Worm (Caenorhabditis elegans) whole organism, L1 larva: ENCODE results near the gene txt-17.

Source experiments
- C04F5.9 ChIP-seq: sonication (generic microtip); optimal IDR thresholded peaks from 2 replicates; lab custom pipeline; 2016; ENCODE audit warnings: missing genetic modification characterization, missing compliant biosample characterization
- C34B4.2 ChIP-seq: sonication (generic microtip); optimal IDR thresholded peaks from 2 replicates; lab custom pipeline; 2017; ENCODE audit warnings: mild to moderate bottlenecking, missing genetic modification characterization, missing compliant biosample characterization
- aha-1 ChIP-seq: fragments of 150-350 bp; optimal IDR thresholded peaks from 2 replicates; lab custom pipeline; 2014; ENCODE audit warnings: missing biosample characterization, missing genetic modification characterization
- ceh-63 ChIP-seq: fragments of 200-800 bp; sonication (Bioruptor generic); optimal IDR thresholded peaks from 2 replicates; lab custom pipeline; 2018; ENCODE audit warnings: mild to moderate bottlenecking, missing genetic modification characterization, missing compliant biosample characterization
- ceh-8 ChIP-seq: fragments of 200-800 bp; sonication (Bioruptor generic); optimal IDR thresholded peaks from 2 replicates; lab custom pipeline; 2018; ENCODE audit warnings: mild to moderate bottlenecking, missing genetic modification characterization, moderate library complexity, missing compliant biosample characterization
- ceh-82 ChIP-seq, 3 experiments: fragments of 150-350 bp in 1 of 3; sonication (generic microtip) in 2 of 3; optimal IDR thresholded peaks; 2 replicates each; lab custom pipeline; 2014 to 2017; ENCODE audit warnings: missing biosample characterization in 3 of 3, missing genetic modification characterization in 3 of 3
- ceh-88 ChIP-seq: fragments of 200-800 bp; sonication (Bioruptor generic); IDR thresholded peaks from 2 replicates; pipeline ENCODE4 v1.3.6; 2022; ENCODE audit warnings: missing genetic modification characterization, missing compliant biosample characterization
- ceh-90 ChIP-seq: sonication (generic microtip); optimal IDR thresholded peaks from 2 replicates; lab custom pipeline; 2016; ENCODE audit warnings: missing genetic modification characterization, missing compliant biosample characterization
- dsc-1 ChIP-seq: sonication (generic microtip); optimal IDR thresholded peaks from 2 replicates; lab custom pipeline; 2016; ENCODE audit warnings: mild to moderate bottlenecking, missing genetic modification characterization, missing compliant biosample characterization
- efl-3 ChIP-seq: fragments of 200-800 bp; sonication (Bioruptor generic); optimal IDR thresholded peaks from 2 replicates; lab custom pipeline; 2018; ENCODE audit warnings: mild to moderate bottlenecking, missing genetic modification characterization, missing compliant biosample characterization
- egl-13 ChIP-seq: sonication (generic microtip); optimal IDR thresholded peaks from 2 replicates; lab custom pipeline; 2016; ENCODE audit warnings: missing genotype, missing genetic modification reagents, missing genetic modification characterization, missing compliant biosample characterization
- egl-27 ChIP-seq, 2 experiments: fragments of 150-350 bp in 1 of 2; sonication (generic microtip); optimal IDR thresholded peaks; 3 replicates each; lab custom pipeline; 2017 to 2018; ENCODE audit warnings: missing biosample characterization in 2 of 2, missing genetic modification characterization in 2 of 2, missing genetic modification reagents in 2 of 2
- elt-2 ChIP-seq: sonication (generic microtip); optimal IDR thresholded peaks from 2 replicates; lab custom pipeline; 2016; ENCODE audit warnings: missing genetic modification characterization, mild to moderate bottlenecking, inconsistent platforms, missing compliant biosample characterization, missing genetic modification reagents
- elt-3 ChIP-seq, 6 experiments: fragments of 150-350 bp in 1 of 6; sonication (generic microtip); optimal IDR thresholded peaks; 2 replicates each; lab custom pipeline; 2017 to 2018; ENCODE audit warnings: missing biosample characterization in 6 of 6, missing genetic modification characterization in 6 of 6, inconsistent platforms in 1 of 6
- fkh-4 ChIP-seq: sonication (generic microtip); optimal IDR thresholded peaks from 2 replicates; lab custom pipeline; 2016; ENCODE audit warnings: missing compliant biosample characterization, missing genetic modification characterization, borderline replicate concordance
- fkh-8 ChIP-seq: sonication (generic microtip); optimal IDR thresholded peaks from 2 replicates; lab custom pipeline; 2016; ENCODE audit warnings: mild to moderate bottlenecking, missing genetic modification characterization, missing compliant biosample characterization
- hlh-17 ChIP-seq: fragments of 200-800 bp; sonication (Bioruptor generic); optimal IDR thresholded peaks from 2 replicates; lab custom pipeline; 2018; ENCODE audit warnings: missing genetic modification characterization, mild to moderate bottlenecking, missing compliant biosample characterization, moderate library complexity, borderline replicate concordance
- irx-1 ChIP-seq: sonication (generic microtip); optimal IDR thresholded peaks from 2 replicates; lab custom pipeline; 2016; ENCODE audit warnings: missing genetic modification characterization, missing compliant biosample characterization
- jun-1 ChIP-seq: fragments of 150-350 bp; optimal IDR thresholded peaks from 2 replicates; lab custom pipeline; 2014; ENCODE audit warnings: missing biosample characterization, missing genetic modification reagents, missing genetic modification characterization
- lin-13 ChIP-seq: fragments of 150-350 bp; optimal IDR thresholded peaks from 2 replicates; lab custom pipeline; 2014; ENCODE audit warnings: missing biosample characterization, missing genetic modification reagents, missing genetic modification characterization
- lin-14 ChIP-seq: fragments of 200-800 bp; sonication (Bioruptor generic); optimal IDR thresholded peaks from 2 replicates; lab custom pipeline; 2018; ENCODE audit warnings: mild to moderate bottlenecking, missing genetic modification characterization, moderate library complexity, missing compliant biosample characterization
- lin-35 ChIP-seq, 2 experiments: fragments of 150-350 bp; optimal IDR thresholded peaks; 2 replicates each; lab custom pipeline; 2014; ENCODE audit warnings: missing biosample characterization in 2 of 2, missing genetic modification characterization in 2 of 2, missing genetic modification reagents in 2 of 2
- lir-3 ChIP-seq: sonication (generic microtip); optimal IDR thresholded peaks from 2 replicates; lab custom pipeline; 2016; ENCODE audit warnings: mild to moderate bottlenecking, missing genetic modification characterization, moderate library complexity, missing compliant biosample characterization; ENCODE audit not compliant: poor library complexity
- mab-9 ChIP-seq: fragments of 200-800 bp; sonication (Bioruptor generic); IDR thresholded peaks from 2 replicates; pipeline ENCODE4 v1.3.6; 2022; ENCODE audit warnings: missing genetic modification reagents, missing genetic modification characterization, missing compliant biosample characterization
- mef-2 ChIP-seq: fragments of 150-350 bp; optimal IDR thresholded peaks from 2 replicates; lab custom pipeline; 2014; ENCODE audit warnings: missing biosample characterization, missing genetic modification characterization
- mep-1 ChIP-seq: fragments of 150-350 bp; optimal IDR thresholded peaks from 2 replicates; lab custom pipeline; 2014; ENCODE audit warnings: missing biosample characterization, missing genetic modification characterization
- nhr-11 ChIP-seq: fragments of 150-350 bp; optimal IDR thresholded peaks from 2 replicates; lab custom pipeline; 2014; ENCODE audit warnings: missing biosample characterization, missing genetic modification characterization
- nhr-19 ChIP-seq: fragments of 200-800 bp; sonication (Bioruptor generic); conservative IDR thresholded peaks from 2 replicates; pipeline ENCODE4 v1.3.6; 2022; ENCODE audit warnings: missing genetic modification characterization, missing compliant biosample characterization
- nhr-20 ChIP-seq: sonication (generic microtip); optimal IDR thresholded peaks from 2 replicates; lab custom pipeline; 2016; ENCODE audit warnings: mild to moderate bottlenecking, missing genetic modification characterization, missing compliant biosample characterization
- nhr-237 ChIP-seq: fragments of 150-350 bp; optimal IDR thresholded peaks from 2 replicates; lab custom pipeline; 2014; ENCODE audit warnings: missing biosample characterization, missing genetic modification characterization
- nhr-28 ChIP-seq: fragments of 150-350 bp; optimal IDR thresholded peaks from 2 replicates; lab custom pipeline; 2014; ENCODE audit warnings: missing biosample characterization, missing genetic modification characterization
- nhr-71 ChIP-seq: sonication (generic microtip); optimal IDR thresholded peaks from 2 replicates; lab custom pipeline; 2016; ENCODE audit warnings: mild to moderate bottlenecking, missing genetic modification characterization, moderate library complexity, missing compliant biosample characterization
- nhr-76 ChIP-seq: sonication (generic microtip); optimal IDR thresholded peaks from 2 replicates; lab custom pipeline; 2017; ENCODE audit warnings: missing biosample characterization, missing genetic modification characterization
- nhr-77 ChIP-seq: fragments of 150-350 bp; optimal IDR thresholded peaks from 2 replicates; lab custom pipeline; 2014; ENCODE audit warnings: missing biosample characterization, missing genetic modification characterization
- pag-3 ChIP-seq: sonication (generic microtip); optimal IDR thresholded peaks from 2 replicates; lab custom pipeline; 2017; ENCODE audit warnings: missing genetic modification characterization, mild to moderate bottlenecking, missing compliant biosample characterization, antibody characterized with exemption, borderline replicate concordance; ENCODE audit not compliant: insufficient read depth
- pax-3 ChIP-seq: fragments of 200-800 bp; sonication (Bioruptor generic); optimal IDR thresholded peaks from 2 replicates; lab custom pipeline; 2018; ENCODE audit warnings: mild to moderate bottlenecking, missing genetic modification characterization, moderate library complexity, missing compliant biosample characterization
- rnt-1 ChIP-seq: sonication (generic microtip); optimal IDR thresholded peaks from 2 replicates; lab custom pipeline; 2016; ENCODE audit warnings: mild to moderate bottlenecking, missing genetic modification characterization, moderate library complexity, missing compliant biosample characterization
- tlp-1 ChIP-seq: fragments of 150-350 bp; optimal IDR thresholded peaks from 2 replicates; lab custom pipeline; 2014; ENCODE audit warnings: missing biosample characterization, missing genetic modification characterization
- unc-130 ChIP-seq: fragments of 150-350 bp; optimal IDR thresholded peaks from 2 replicates; lab custom pipeline; 2017; ENCODE audit warnings: missing biosample characterization, missing genetic modification characterization, inconsistent platforms
- unc-30 ChIP-seq: sonication (generic microtip); optimal IDR thresholded peaks from 2 replicates; lab custom pipeline; 2017; ENCODE audit warnings: missing biosample characterization, missing genetic modification characterization

The txt-17 gene

DNA sequence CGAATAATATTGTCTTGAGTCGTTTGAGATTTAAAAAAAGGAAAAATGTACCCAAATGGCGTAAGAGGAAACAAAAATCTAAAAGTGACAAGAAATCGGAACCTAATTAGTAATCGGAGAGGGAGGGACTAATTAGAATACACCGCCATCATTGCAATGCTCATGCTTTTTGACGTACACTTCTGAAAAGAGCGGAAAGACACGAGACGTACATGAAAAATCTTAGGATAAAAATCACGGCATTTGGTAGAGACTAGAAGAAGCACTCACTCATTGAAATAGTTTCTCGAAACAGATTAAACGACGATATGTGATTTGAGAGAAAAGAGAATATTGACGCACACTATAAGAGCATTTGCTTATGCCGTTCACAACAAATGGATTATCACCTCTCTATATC, 30.0 kb downstream of the txt-17 start:
- TF ChIP-seq unc-130 (tag; lab: Kevin White, UChicago): no peak
- TF ChIP-seq dsc-1: peak; percentile 96
- peak; percentile 19 for TF ChIP-seq fkh-8 (tag; lab: Kevin White, UChicago)
- no peak for TF ChIP-seq unc-30 (tag; lab: Kevin White, UChicago)
- no peak for TF ChIP-seq lin-35 (GFP tag; optimal IDR thresholded peaks at IDR 0.05; lab: Kevin White, UChicago)
- no peak for TF ChIP-seq jun-1 (tag; lab: Kevin White, UChicago)
- TF ChIP-seq C04F5.9 (tag; lab: Kevin White, UChicago): no peak
- TF ChIP-seq ceh-88: no peak
- TF ChIP-seq egl-13 (tag; lab: Kevin White, UChicago): peak; percentile 41
- peak; percentile 15 for TF ChIP-seq ceh-8
- TF ChIP-seq tlp-1 (tag; lab: Kevin White, UChicago): no peak
- TF ChIP-seq nhr-76 (tag; lab: Kevin White, UChicago): no peak
- peak; percentile 54 for TF ChIP-seq pax-3 (tag; lab: Kevin White, UChicago)
- peak; percentile 49 for TF ChIP-seq fkh-4 (tag; lab: Kevin White, UChicago)
- TF ChIP-seq nhr-11 (tag; lab: Kevin White, UChicago): peak; percentile 29
- TF ChIP-seq nhr-237 (tag; lab: Kevin White, UChicago): no peak
- TF ChIP-seq, all 84 proteins: peak for 7

DNA sequence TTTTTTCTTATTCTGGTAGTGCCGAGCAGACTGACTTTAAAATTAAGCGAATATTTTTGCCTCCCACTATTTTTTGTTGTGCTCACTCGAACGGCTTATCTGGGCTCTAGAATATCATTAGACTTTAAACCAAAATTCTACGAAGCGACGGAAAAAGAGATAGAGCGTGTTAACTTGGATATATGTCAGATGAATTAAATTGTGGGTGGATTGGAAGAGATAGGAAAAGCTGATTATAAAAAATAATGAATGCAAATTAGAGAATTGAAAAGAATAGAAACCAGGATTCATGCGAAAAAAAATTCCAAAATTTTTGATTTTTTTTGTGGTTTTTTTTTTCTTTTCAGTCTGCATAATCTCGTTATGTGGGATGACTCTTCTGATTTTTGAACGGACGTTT, 31.2 kb downstream of the txt-17 start, which contains the start of gene F20A1.4:
Gene F20A1.4 (minus strand): TSS at position 101 of the 400 bp plus-strand sequence.
- TF ChIP-seq rnt-1 (tag; lab: Kevin White, UChicago) (no peak), fkh-4 (tag; lab: Kevin White, UChicago) (no peak), elt-3 (tag; optimal IDR thresholded peaks at IDR 0.05; lab: Kevin White, UChicago) (no peak), dsc-1 (peak; percentile 76), ceh-88 (no peak), C34B4.2 (tag; lab: Kevin White, UChicago) (no peak), pag-3 (no peak)

DNA sequence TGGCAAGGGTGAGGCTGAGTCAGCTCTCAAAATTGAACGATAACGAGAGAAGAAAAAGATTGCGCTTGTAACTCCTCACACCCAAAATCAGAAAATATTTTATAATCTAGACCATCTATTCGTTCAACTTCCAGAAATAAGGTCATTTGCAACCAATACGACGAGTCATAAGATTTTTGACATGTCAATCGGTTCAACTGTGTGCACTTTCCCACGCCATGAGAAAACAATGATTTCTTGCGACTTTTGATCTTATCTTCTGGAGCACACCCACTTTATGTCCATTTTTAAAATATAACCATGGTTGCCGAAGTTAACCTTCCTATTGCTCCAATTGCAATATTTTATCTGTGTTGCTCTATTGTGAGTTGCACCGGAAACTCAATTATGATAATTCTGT, 35.9 kb downstream of the txt-17 start, which contains the start of gene srsx-32:
Gene srsx-32 (plus strand): TSS at position 301 of the 400 bp plus-strand sequence.
- TF ChIP-seq pax-3 (tag; lab: Kevin White, UChicago) (no peak), nhr-20 (tag; lab: Kevin White, UChicago) (no peak), ceh-82 (tag; optimal IDR thresholded peaks at IDR 0.05; lab: Kevin White, UChicago) (no peak), nhr-237 (tag; lab: Kevin White, UChicago) (no peak), aha-1 (tag; lab: Kevin White, UChicago) (no peak), pag-3 (no peak), ceh-63 (GFP tag; lab: Kevin White, UChicago) (no peak)

DNA sequence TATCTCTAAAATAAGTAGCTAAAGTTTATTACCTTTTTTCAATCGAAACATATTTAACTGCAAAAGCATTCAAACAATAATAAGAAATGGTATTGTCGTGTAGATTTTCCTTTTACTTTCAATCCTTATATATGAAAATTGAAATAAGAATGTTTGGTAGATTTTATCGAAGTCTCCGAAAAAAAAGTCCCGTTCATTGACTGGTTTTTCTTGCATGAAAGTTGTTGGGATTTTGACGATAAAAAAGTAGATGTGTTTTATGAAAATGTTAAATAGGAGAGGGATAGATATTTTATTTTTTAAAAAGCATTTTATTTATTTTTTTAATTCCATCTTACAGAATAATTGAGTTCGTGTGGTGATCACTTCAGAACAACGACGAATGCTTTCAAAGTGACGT, 37.1 kb downstream of the txt-17 start, which contains the start of gene C33G8.13:
Gene C33G8.13 (minus strand): TSS at position 101 of the 400 bp plus-strand sequence.
- no peak for TF ChIP-seq elt-2 (tag; lab: Kevin White, UChicago)
- no peak for TF ChIP-seq ceh-82 (tag; optimal IDR thresholded peaks at IDR 0.05; lab: Kevin White, UChicago)
- TF ChIP-seq lir-3: no peak
- TF ChIP-seq mep-1 (tag; lab: Kevin White, UChicago): no peak
- TF ChIP-seq nhr-19: no peak
- no peak for TF ChIP-seq mab-9 (GFP tag; lab: Robert Waterston, UW)
- TF ChIP-seq nhr-28 (tag; lab: Kevin White, UChicago): no peak

DNA sequence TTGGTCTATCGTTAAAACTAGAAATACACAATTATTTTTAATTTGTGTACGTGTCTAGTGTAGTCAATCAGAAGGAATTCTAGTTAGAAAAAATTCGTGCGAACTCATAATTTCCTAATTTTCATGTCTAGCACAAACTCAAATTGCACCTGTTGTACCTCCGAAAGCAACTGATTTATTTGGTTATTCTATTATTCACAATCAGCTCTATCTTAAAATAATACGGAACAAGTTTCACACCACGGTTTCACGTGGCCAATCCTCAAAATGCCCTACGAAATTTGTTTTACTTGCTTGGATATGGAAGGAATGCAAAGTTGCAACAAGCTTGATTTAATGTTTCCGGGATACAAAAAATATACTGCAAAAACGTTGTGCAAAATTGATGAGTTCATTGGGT, 40.4 kb downstream of the txt-17 start, which contains the start of gene srw-127:
Gene srw-127 (plus strand): TSS at position 301 of the 400 bp plus-strand sequence.
- TF ChIP-seq mep-1 (tag; lab: Kevin White, UChicago): no peak
- no peak for TF ChIP-seq lin-14
- TF ChIP-seq ceh-90 (tag; lab: Kevin White, UChicago): no peak
- TF ChIP-seq nhr-71: no peak
- TF ChIP-seq unc-130 (tag; lab: Kevin White, UChicago): no peak
- TF ChIP-seq irx-1 (tag; lab: Kevin White, UChicago): no peak
- no peak for TF ChIP-seq hlh-17 (GFP tag; lab: Kevin White, UChicago)
- no peak for TF ChIP-seq lir-3
- TF ChIP-seq jun-1 (tag; lab: Kevin White, UChicago): no peak
- TF ChIP-seq mef-2 (tag; lab: Kevin White, UChicago): no peak
- no peak for TF ChIP-seq egl-27 (tag; optimal IDR thresholded peaks at IDR 0.05; lab: Kevin White, UChicago)
- no peak for TF ChIP-seq nhr-11 (tag; lab: Kevin White, UChicago)
- no peak for TF ChIP-seq lin-13 (GFP tag; lab: Kevin White, UChicago)
- no peak for TF ChIP-seq nhr-77 (tag; lab: Kevin White, UChicago)
- TF ChIP-seq tlp-1 (tag; lab: Kevin White, UChicago): no peak
- TF ChIP-seq elt-2 (tag; lab: Kevin White, UChicago): no peak
- TF ChIP-seq efl-3 (GFP tag; lab: Kevin White, UChicago): no peak
